Fruit fly (Drosophila melanogaster): ENCODE measurements around the gene CG43084.

- peak; percentile 49; the same call in 1 of the 2 replicates for TF ChIP-seq cas (GFP tag; IDR thresholded peaks at IDR 0.05)
- TF ChIP-seq CG34224 (GFP tag; IDR thresholded peaks at IDR 0.05; ENCODE audit: partially characterized antibody) = no peak
- peak; percentile 92 for TF ChIP-seq ATbp (GFP tag; optimal IDR thresholded peaks at IDR 0.05)
- TF ChIP-seq knrl (GFP tag; IDR thresholded peaks at IDR 0.05; ENCODE audit: partially characterized antibody) = no peak
- TF ChIP-seq dimm (GFP tag; IDR thresholded peaks at IDR 0.05) = no peak
- TF ChIP-seq bab2 (GFP tag; optimal IDR thresholded peaks at IDR 0.05) = peak; percentile 34
- TF ChIP-seq CG2199 (GFP tag; IDR thresholded peaks at IDR 0.05) = 0 out of 3 replicates have a peak, but pooled peaks have one; percentile 13
- peak; percentile 74 for TF ChIP-seq ap (GFP tag; IDR thresholded peaks at IDR 0.05)
- TF ChIP-seq ase (GFP tag; IDR thresholded peaks at IDR 0.05) = peak; percentile 79
- TF ChIP-seq CG2678 (tag; optimal IDR thresholded peaks at IDR 0.05) = peak; percentile 97
These were observed 24.8 kb upstream of the CG43084 start for dm6 chr3L:15625676-15626414.

Data from whole organism, embryonic.